Worm (Caenorhabditis elegans) whole organism, late embryonic: ENCODE data around the gene F42G8.8.

ENCODE experiments used
- C08G9.2 ChIP-seq: sonication (generic microtip); optimal IDR thresholded peaks from 2 replicates; lab custom pipeline; 2016; ENCODE audit warnings: mild to moderate bottlenecking, missing genetic modification characterization, moderate library complexity, missing compliant biosample characterization
- K02D7.2 ChIP-seq: sonication (generic microtip); optimal IDR thresholded peaks from 2 replicates; lab custom pipeline; 2017; ENCODE audit warnings: mild to moderate bottlenecking, missing genetic modification characterization, missing compliant biosample characterization
- ahr-1 ChIP-seq: sonication (generic microtip); optimal IDR thresholded peaks from 2 replicates; lab custom pipeline; 2016; ENCODE audit warnings: missing genetic modification characterization, missing compliant biosample characterization
- ama-1 ChIP-seq: fragments of 150-350 bp; optimal IDR thresholded peaks from 2 replicates; lab custom pipeline; 2014
- ceh-14 ChIP-seq: sonication (generic microtip); optimal IDR thresholded peaks from 2 replicates; lab custom pipeline; 2016; ENCODE audit warnings: missing genotype, missing genetic modification characterization, missing compliant biosample characterization
- ceh-18 ChIP-seq: sonication (generic microtip); optimal IDR thresholded peaks from 2 replicates; lab custom pipeline; 2016; ENCODE audit warnings: missing genetic modification characterization, missing compliant biosample characterization
- ceh-2 ChIP-seq: sonication (generic microtip); optimal IDR thresholded peaks from 2 replicates; lab custom pipeline; 2016; ENCODE audit warnings: missing genotype, missing genetic modification characterization, missing compliant biosample characterization
- ceh-22 ChIP-seq: sonication (generic microtip); optimal IDR thresholded peaks from 2 replicates; lab custom pipeline; 2017; ENCODE audit warnings: missing biosample characterization, missing genetic modification characterization
- ceh-24 ChIP-seq: sonication (generic microtip); optimal IDR thresholded peaks from 2 replicates; lab custom pipeline; 2016; ENCODE audit warnings: mild to moderate bottlenecking, missing genetic modification characterization, missing compliant biosample characterization
- ceh-31 ChIP-seq: sonication (generic microtip); optimal IDR thresholded peaks from 2 replicates; lab custom pipeline; 2016; ENCODE audit warnings: missing genetic modification characterization, missing compliant biosample characterization
- ceh-34 ChIP-seq: sonication (generic microtip); optimal IDR thresholded peaks from 2 replicates; lab custom pipeline; 2016; ENCODE audit warnings: mild to moderate bottlenecking, missing genetic modification characterization, missing compliant biosample characterization
- ceh-9 ChIP-seq: sonication (generic microtip); optimal IDR thresholded peaks from 2 replicates; lab custom pipeline; 2016; ENCODE audit warnings: mild to moderate bottlenecking, missing genetic modification characterization, inconsistent platforms, missing compliant biosample characterization
- che-1 ChIP-seq: sonication (generic microtip); optimal IDR thresholded peaks from 2 replicates; lab custom pipeline; 2016; ENCODE audit warnings: mild to moderate bottlenecking, missing genetic modification characterization, missing compliant biosample characterization
- elt-2 ChIP-seq: sonication (generic microtip); optimal IDR thresholded peaks from 2 replicates; lab custom pipeline; 2016; ENCODE audit warnings: missing genetic modification reagents, missing genetic modification characterization, missing compliant biosample characterization
- elt-4 ChIP-seq: sonication (generic microtip); optimal IDR thresholded peaks from 2 replicates; lab custom pipeline; 2016; ENCODE audit warnings: missing genetic modification characterization, missing compliant biosample characterization
- ets-4 ChIP-seq: sonication (generic microtip); optimal IDR thresholded peaks from 2 replicates; lab custom pipeline; 2016; ENCODE audit warnings: missing genetic modification characterization, missing compliant biosample characterization
- eyg-1 ChIP-seq: sonication (generic microtip); optimal IDR thresholded peaks from 2 replicates; lab custom pipeline; 2016; ENCODE audit warnings: missing genotype, missing genetic modification characterization, missing compliant biosample characterization
- fkh-10 ChIP-seq: fragments of 150-350 bp; optimal IDR thresholded peaks from 2 replicates; lab custom pipeline; 2014; ENCODE audit warnings: missing biosample characterization, missing genetic modification reagents, missing genetic modification characterization
- fkh-6 ChIP-seq: sonication (generic microtip); optimal IDR thresholded peaks from 2 replicates; lab custom pipeline; 2016; ENCODE audit warnings: missing genetic modification characterization, missing compliant biosample characterization
- gmeb-2 ChIP-seq: sonication (generic microtip); optimal IDR thresholded peaks from 2 replicates; lab custom pipeline; 2016; ENCODE audit warnings: missing genetic modification characterization, inconsistent platforms, missing compliant biosample characterization
- hlh-13 ChIP-seq: fragments of 200-800 bp; sonication (Bioruptor generic); optimal IDR thresholded peaks from 2 replicates; lab custom pipeline; 2018; ENCODE audit warnings: mild to moderate bottlenecking, missing genetic modification characterization, missing compliant biosample characterization
- hlh-15 ChIP-seq: sonication (generic microtip); optimal IDR thresholded peaks from 2 replicates; lab custom pipeline; 2016; ENCODE audit warnings: missing genetic modification characterization, missing compliant biosample characterization
- hlh-30 ChIP-seq: sonication (generic microtip); optimal IDR thresholded peaks from 2 replicates; lab custom pipeline; 2017; ENCODE audit warnings: antibody characterized with exemption, missing genetic modification characterization, missing compliant biosample characterization; ENCODE audit not compliant: insufficient read depth
- hlh-6 ChIP-seq: sonication (generic microtip); optimal IDR thresholded peaks from 2 replicates; lab custom pipeline; 2016; ENCODE audit warnings: missing genotype, missing genetic modification characterization, missing compliant biosample characterization
- lin-11 ChIP-seq: fragments of 200-800 bp; sonication (Bioruptor generic); optimal IDR thresholded peaks from 2 replicates; lab custom pipeline; 2018; ENCODE audit warnings: mild to moderate bottlenecking, missing genetic modification characterization, missing compliant biosample characterization
- mec-3 ChIP-seq: sonication (generic microtip); optimal IDR thresholded peaks from 2 replicates; lab custom pipeline; 2016; ENCODE audit warnings: borderline replicate concordance, missing genetic modification characterization, missing compliant biosample characterization
- nfya-1 ChIP-seq: sonication (generic microtip); optimal IDR thresholded peaks from 2 replicates; lab custom pipeline; 2017; ENCODE audit warnings: missing genetic modification characterization, mild to moderate bottlenecking, missing compliant biosample characterization, antibody characterized with exemption, moderate library complexity
- nhr-11 ChIP-seq: fragments of 150-350 bp; optimal IDR thresholded peaks from 2 replicates; lab custom pipeline; 2014; ENCODE audit warnings: missing biosample characterization, missing genetic modification characterization
- nhr-232 ChIP-seq: sonication (generic microtip); optimal IDR thresholded peaks from 2 replicates; lab custom pipeline; 2016; ENCODE audit warnings: missing genetic modification characterization, missing compliant biosample characterization
- npax-4 ChIP-seq: sonication (generic microtip); optimal IDR thresholded peaks from 2 replicates; lab custom pipeline; 2016; ENCODE audit warnings: missing genetic modification characterization, missing compliant biosample characterization
- pat-9 ChIP-seq: fragments of 200-800 bp; sonication (Bioruptor generic); optimal IDR thresholded peaks from 2 replicates; lab custom pipeline; 2018; ENCODE audit warnings: mild to moderate bottlenecking, missing genetic modification characterization, moderate library complexity, missing compliant biosample characterization
- pha-4 ChIP-seq: fragments of 150-350 bp; optimal IDR thresholded peaks from 2 replicates; lab custom pipeline; 2018; ENCODE audit warnings: missing biosample characterization, missing genetic modification reagents, missing genetic modification characterization
- pqm-1 ChIP-seq: sonication (generic microtip); optimal IDR thresholded peaks from 2 replicates; lab custom pipeline; 2016; ENCODE audit warnings: missing genetic modification characterization, missing compliant biosample characterization
- ref-2 ChIP-seq: sonication (generic microtip); optimal IDR thresholded peaks from 2 replicates; lab custom pipeline; 2016; ENCODE audit warnings: missing genetic modification characterization, missing compliant biosample characterization
- rnt-1 ChIP-seq: sonication (generic microtip); optimal IDR thresholded peaks from 2 replicates; lab custom pipeline; 2016; ENCODE audit warnings: missing genetic modification characterization, missing compliant biosample characterization
- sox-2 ChIP-seq: fragments of 200-800 bp; sonication (Bioruptor generic); IDR thresholded peaks from 2 replicates; pipeline ENCODE4 v1.3.6; 2022; ENCODE audit warnings: missing genetic modification reagents, missing genetic modification characterization, missing compliant biosample characterization
- syd-9 ChIP-seq: sonication (generic microtip); optimal IDR thresholded peaks from 2 replicates; lab custom pipeline; 2016; ENCODE audit warnings: mild to moderate bottlenecking, missing genetic modification characterization, moderate library complexity, missing compliant biosample characterization
- tbx-2 ChIP-seq: sonication (generic microtip); optimal IDR thresholded peaks from 2 replicates; lab custom pipeline; 2016; ENCODE audit warnings: missing genetic modification characterization, missing compliant biosample characterization
- unc-3 ChIP-seq, 2 experiments: fragments of 200-800 bp in 1 of 2; sonication (Bioruptor generic) in 1 of 2; sonication (generic microtip) in 1 of 2; conservative IDR thresholded peaks in 1 of 2; optimal IDR thresholded peaks in 1 of 2; 2 replicates each; pipeline versions ENCODE4 v1.3.6 to Lab custom; 2016 to 2022; ENCODE audit warnings: missing compliant biosample characterization in 2 of 2, missing genetic modification characterization in 2 of 2, missing genetic modification reagents in 1 of 2
- unc-42 ChIP-seq: sonication (generic microtip); optimal IDR thresholded peaks from 2 replicates; lab custom pipeline; 2016; ENCODE audit warnings: missing genotype, missing genetic modification characterization, missing compliant biosample characterization
- unc-55 ChIP-seq: sonication (generic microtip); optimal IDR thresholded peaks from 2 replicates; lab custom pipeline; 2017; ENCODE audit warnings: missing biosample characterization, missing genetic modification reagents, missing genetic modification characterization
- unc-86 ChIP-seq: sonication (generic microtip); optimal IDR thresholded peaks from 2 replicates; lab custom pipeline; 2016; ENCODE audit warnings: missing genetic modification characterization, missing compliant biosample characterization
- zip-5 ChIP-seq: sonication (generic microtip); optimal IDR thresholded peaks from 2 replicates; lab custom pipeline; 2016; ENCODE audit warnings: missing genetic modification characterization, missing compliant biosample characterization

F42G8.8 gene

ce11 chrIV:8136005-8136512 lies 17.2 kb downstream of the F42G8.8 start, which contains the start of the genes isp-1 and islo-1:
TSS of gene isp-1 (minus strand) at chrIV:8136055.
TSS of gene islo-1 (plus strand) at chrIV:8136389.
- TF ChIP-seq syd-9 (tag; lab: Kevin White, UChicago) (no peak), eyg-1 (tag; lab: Kevin White, UChicago) (no peak), lin-11 (tag; lab: Kevin White, UChicago) (no peak), ets-4 (no peak), nfya-1 (peak; percentile 60), rnt-1 (tag; lab: Kevin White, UChicago) (peak; percentile 50), pha-4 (tag; lab: Kevin White, UChicago) (no peak), ceh-2 (tag; lab: Kevin White, UChicago) (no peak), pqm-1 (tag; lab: Kevin White, UChicago) (no peak), sox-2 (no peak), C08G9.2 (tag; lab: Kevin White, UChicago) (no peak), mec-3 (tag; lab: Kevin White, UChicago) (no peak), ref-2 (tag; lab: Kevin White, UChicago) (peak; percentile 56), fkh-10 (no peak), unc-42 (tag; lab: Kevin White, UChicago) (peak; percentile 4), tbx-2 (peak; percentile 55), hlh-6 (no peak), ceh-24 (no peak), ceh-18 (tag; lab: Kevin White, UChicago) (peak; percentile 79), ceh-14 (tag; lab: Kevin White, UChicago) (no peak), ceh-22 (tag; lab: Kevin White, UChicago) (no peak), ceh-31 (tag; lab: Kevin White, UChicago) (peak; percentile 55), ama-1 (lab: Kevin White, UChicago) (no peak), nhr-232 (tag; lab: Kevin White, UChicago) (no peak), hlh-30 (peak; percentile 41), K02D7.2 (tag; lab: Kevin White, UChicago) (no peak), hlh-13 (GFP tag; lab: Kevin White, UChicago) (no peak), unc-55 (GFP tag; lab: Kevin White, UChicago) (peak; percentile 17), npax-4 (tag; lab: Kevin White, UChicago) (no peak), pat-9 (no peak), fkh-6 (tag; lab: Kevin White, UChicago) (no peak), ceh-34 (tag; lab: Kevin White, UChicago) (peak; percentile 34), nhr-11 (tag; lab: Kevin White, UChicago) (no peak), elt-2 (tag; lab: Kevin White, UChicago) (peak; percentile 36), che-1 (no peak), unc-86 (tag; lab: Kevin White, UChicago) (no peak), ceh-9 (tag; lab: Kevin White, UChicago) (no peak), ahr-1 (tag; lab: Kevin White, UChicago) (no peak), hlh-15 (tag; lab: Kevin White, UChicago) (no peak)

- TF ChIP-seq hlh-30 (no peak), elt-4 (tag; lab: Kevin White, UChicago) (no peak), C08G9.2 (tag; lab: Kevin White, UChicago) (no peak), gmeb-2 (tag; lab: Kevin White, UChicago) (no peak), sox-2 (no peak), elt-2 (tag; lab: Kevin White, UChicago) (no peak), ceh-14 (tag; lab: Kevin White, UChicago) (no peak), unc-3 (GFP tag; conservative IDR thresholded peaks at IDR 0.05; lab: Robert Waterston, UW) (no peak), unc-3 (tag; optimal IDR thresholded peaks at IDR 0.05; lab: Kevin White, UChicago) (no peak), zip-5 (tag; lab: Kevin White, UChicago) (no peak)
Measured at ce11 chrIV:8136548-8136947, 17.7 kb downstream of the F42G8.8 start.
